Fruit fly (Drosophila melanogaster) whole organism, embryonic: ENCODE results near the gene Nepl13.
A peak's percentile ranks its signal among the peaks of the same experiment; 100 is the strongest.

Experiments
- Antp ChIP-seq: fragments of 200-800 bp; sonication (Bioruptor generic); optimal IDR thresholded peaks from 3 replicates; lab custom pipeline; 2016; ENCODE audit warnings: missing biosample characterization, missing genetic modification characterization
- Atf-2 ChIP-seq: fragments of 200-800 bp; sonication (Bioruptor generic); optimal IDR thresholded peaks from 2 replicates; lab custom pipeline; 2016; ENCODE audit warnings: missing biosample characterization, missing genetic modification characterization
- Awh ChIP-seq: fragments of 200-800 bp; sonication (Bioruptor generic); IDR thresholded peaks from 2 replicates; pipeline ENCODE4, ENCODE4 v1.3.6; 2022; ENCODE audit warnings: missing biosample characterization, missing genetic modification characterization
- CG11560 ChIP-seq: fragments of 200-800 bp; sonication (Bioruptor generic); IDR thresholded peaks from 3 replicates; pipeline ENCODE4 v1.3.6; 2022; ENCODE audit warnings: missing biosample characterization, missing genetic modification characterization
- CG1233 ChIP-seq: fragments of 200-800 bp; sonication (Bioruptor generic); optimal IDR thresholded peaks from 4 replicates; lab custom pipeline; 2018; ENCODE audit warnings: missing biosample characterization, mild to moderate bottlenecking, missing genetic modification characterization
- CG13894 ChIP-seq: fragments of 200-800 bp; sonication (Bioruptor generic); optimal IDR thresholded peaks from 3 replicates; lab custom pipeline; 2018; ENCODE audit warnings: missing biosample characterization, mild to moderate bottlenecking, missing genetic modification characterization, moderate library complexity
- CG14050 ChIP-seq: fragments of 200-800 bp; sonication (Bioruptor generic); IDR thresholded peaks from 3 replicates; pipeline ENCODE4 v1.3.6; 2022; ENCODE audit warnings: missing biosample characterization, missing genetic modification characterization
- CG14441 ChIP-seq: fragments of 200-800 bp; sonication (Bioruptor generic); IDR thresholded peaks from 2 replicates; pipeline ENCODE4 v1.3.6; 2022; ENCODE audit warnings: missing biosample characterization, missing genetic modification characterization
- CG15011 ChIP-seq: fragments of 200-800 bp; sonication (Bioruptor generic); optimal IDR thresholded peaks from 3 replicates; lab custom pipeline; 2018; ENCODE audit warnings: missing biosample characterization, mild to moderate bottlenecking, missing genetic modification characterization
- CG1603 ChIP-seq: fragments of 200-800 bp; sonication (Bioruptor generic); optimal IDR thresholded peaks from 2 replicates; lab custom pipeline; 2019; ENCODE audit warnings: missing biosample characterization, mild to moderate bottlenecking, missing genetic modification characterization, moderate library complexity
- CG17361 ChIP-seq: fragments of 200-800 bp; sonication (Bioruptor generic); IDR thresholded peaks from 3 replicates; pipeline ENCODE4 v1.3.6; 2022; ENCODE audit warnings: missing biosample characterization, missing genetic modification characterization
- CG17385 ChIP-seq: fragments of 200-800 bp; sonication (Bioruptor generic); optimal IDR thresholded peaks from 3 replicates; lab custom pipeline; 2018; ENCODE audit warnings: missing biosample characterization, mild to moderate bottlenecking, missing genetic modification characterization
- CG18764 ChIP-seq: fragments of 200-800 bp; sonication (Bioruptor generic); optimal IDR thresholded peaks from 3 replicates; lab custom pipeline; 2016; ENCODE audit warnings: missing biosample characterization, missing genetic modification characterization
- CG2129 ChIP-seq: fragments of 200-800 bp; sonication (Bioruptor generic); IDR thresholded peaks from 2 replicates; pipeline ENCODE4 v1.3.6; 2022; ENCODE audit warnings: missing biosample characterization, missing genetic modification characterization; ENCODE audit not compliant: partially characterized antibody
- CG2199 ChIP-seq: fragments of 200-800 bp; sonication (Bioruptor generic); IDR thresholded peaks from 3 replicates; pipeline ENCODE4 v1.3.6; 2022; ENCODE audit warnings: missing biosample characterization, missing genetic modification characterization
- CG2889 ChIP-seq: fragments of 200-800 bp; sonication (Bioruptor generic); IDR thresholded peaks from 3 replicates; pipeline ENCODE4 v1.3.6; 2022; ENCODE audit warnings: missing biosample characterization, missing genetic modification characterization
- CG3407 ChIP-seq: fragments of 200-800 bp; sonication (Bioruptor generic); optimal IDR thresholded peaks from 2 replicates; lab custom pipeline; 2018; ENCODE audit warnings: missing biosample characterization, mild to moderate bottlenecking, missing genetic modification characterization
- CG34422 ChIP-seq: fragments of 200-800 bp; sonication (Bioruptor generic); IDR thresholded peaks from 3 replicates; pipeline ENCODE4 v1.3.6; 2022; ENCODE audit warnings: missing biosample characterization, missing genetic modification characterization
- CG6813 ChIP-seq: fragments of 200-800 bp; sonication (Bioruptor generic); optimal IDR thresholded peaks from 2 replicates; lab custom pipeline; 2017; ENCODE audit warnings: missing biosample characterization, missing genetic modification characterization, mild to moderate bottlenecking, moderate library complexity, missing genetic modification reagents
- CG7372 ChIP-seq: fragments of 200-800 bp; sonication (Bioruptor generic); IDR thresholded peaks from 2 replicates; pipeline ENCODE4 v1.3.6; 2022; ENCODE audit warnings: missing biosample characterization, missing genetic modification characterization
- CrebB ChIP-seq: fragments of 200-800 bp; sonication (Bioruptor generic); optimal IDR thresholded peaks from 3 replicates; lab custom pipeline; 2018; ENCODE audit warnings: missing biosample characterization, mild to moderate bottlenecking, missing genetic modification characterization
- Dek ChIP-seq: fragments of 200-800 bp; sonication (Bioruptor generic); optimal IDR thresholded peaks from 3 replicates; lab custom pipeline; 2019; ENCODE audit warnings: missing biosample characterization, mild to moderate bottlenecking, missing genetic modification characterization, moderate library complexity
- Drgx ChIP-seq: fragments of 200-800 bp; sonication (Bioruptor generic); IDR thresholded peaks from 2 replicates; pipeline ENCODE4 v1.3.6; 2022; ENCODE audit warnings: missing biosample characterization, missing genetic modification characterization
- Eip74EF ChIP-seq, 2 experiments: fragments of 200-800 bp in 1 of 2; fragments of >200 bp in 1 of 2; sonication (Bioruptor generic) in 1 of 2; optimal IDR thresholded peaks; 2 replicates each; lab custom pipeline; 2017 to 2019; ENCODE audit warnings: missing biosample characterization in 2 of 2, missing genetic modification characterization in 2 of 2, mild to moderate bottlenecking in 1 of 2, moderate library complexity in 1 of 2
- Mes4 ChIP-seq: fragments of 200-800 bp; sonication (Bioruptor generic); optimal IDR thresholded peaks from 2 replicates; lab custom pipeline; 2016; ENCODE audit warnings: missing biosample characterization, missing genetic modification characterization
- Nf-YB ChIP-seq: fragments of 200-800 bp; sonication (Bioruptor generic); optimal IDR thresholded peaks from 3 replicates; lab custom pipeline; 2019; ENCODE audit warnings: missing biosample characterization, mild to moderate bottlenecking, missing genetic modification characterization, moderate library complexity
- Rx ChIP-seq: fragments of 200-800 bp; sonication (Bioruptor generic); IDR thresholded peaks from 2 replicates; pipeline ENCODE4 v1.3.6; 2022; ENCODE audit warnings: missing biosample characterization, missing genetic modification characterization
- ac ChIP-seq: fragments of 200-800 bp; sonication (Bioruptor generic); optimal IDR thresholded peaks from 3 replicates; lab custom pipeline; 2017; ENCODE audit warnings: missing biosample characterization, mild to moderate bottlenecking, missing genetic modification characterization
- amos ChIP-seq: fragments of 200-800 bp; sonication (Bioruptor generic); IDR thresholded peaks from 2 replicates; pipeline ENCODE4 v1.3.6; 2022; ENCODE audit warnings: missing biosample characterization, missing genetic modification characterization; ENCODE audit not compliant: partially characterized antibody
- ap ChIP-seq: fragments of 200-800 bp; sonication (Bioruptor generic); IDR thresholded peaks from 2 replicates; pipeline ENCODE4 v1.3.6; 2022; ENCODE audit warnings: missing biosample characterization, missing genetic modification characterization
- bab2 ChIP-seq: fragments of 200-800 bp; sonication (Bioruptor generic); optimal IDR thresholded peaks from 2 replicates; lab custom pipeline; 2016; ENCODE audit warnings: missing biosample characterization, missing genetic modification characterization
- bbx ChIP-seq: fragments of 200-800 bp; sonication (Bioruptor generic); IDR thresholded peaks from 2 replicates; pipeline ENCODE4 v1.3.6; 2022; ENCODE audit warnings: missing biosample characterization, missing genetic modification characterization; ENCODE audit not compliant: partially characterized antibody
- ci ChIP-seq: fragments of 200-800 bp; sonication (Bioruptor generic); IDR thresholded peaks from 3 replicates; pipeline ENCODE4 v1.3.6; 2022; ENCODE audit warnings: missing biosample characterization, missing genetic modification characterization
- crc ChIP-seq: fragments of 200-800 bp; sonication (Bioruptor generic); optimal IDR thresholded peaks from 2 replicates; lab custom pipeline; 2016; ENCODE audit warnings: missing biosample characterization, missing genetic modification characterization
- crol ChIP-seq: fragments of 200-800 bp; sonication (Bioruptor generic); IDR thresholded peaks from 2 replicates; pipeline ENCODE4 v1.3.6; 2022; ENCODE audit warnings: missing biosample characterization, missing genetic modification characterization
- da ChIP-seq: fragments of 200-800 bp; sonication (Bioruptor generic); optimal IDR thresholded peaks from 2 replicates; lab custom pipeline; 2016; ENCODE audit warnings: missing biosample characterization, missing genetic modification characterization
- dm ChIP-seq: fragments of 200-800 bp; sonication (Bioruptor generic); optimal IDR thresholded peaks from 3 replicates; lab custom pipeline; 2016; ENCODE audit warnings: missing biosample characterization, missing genetic modification characterization
- en ChIP-seq: fragments of 200-800 bp; sonication (Bioruptor generic); optimal IDR thresholded peaks from 2 replicates; lab custom pipeline; 2016; ENCODE audit warnings: missing biosample characterization, missing genetic modification characterization
- ftz-f1 ChIP-seq: fragments of 200-800 bp; sonication (Bioruptor generic); optimal IDR thresholded peaks from 2 replicates; lab custom pipeline; 2016; ENCODE audit warnings: missing biosample characterization, missing genetic modification characterization
- jumu ChIP-seq: fragments of 200-800 bp; sonication (Bioruptor generic); optimal IDR thresholded peaks from 3 replicates; lab custom pipeline; 2016; ENCODE audit warnings: missing biosample characterization, missing genetic modification characterization
- nerfin-1 ChIP-seq: fragments of 200-800 bp; sonication (Bioruptor generic); optimal IDR thresholded peaks from 3 replicates; lab custom pipeline; 2019; ENCODE audit warnings: missing biosample characterization, mild to moderate bottlenecking, missing genetic modification characterization, moderate library complexity
- peb ChIP-seq: fragments of 200-800 bp; sonication (Bioruptor generic); IDR thresholded peaks from 2 replicates; pipeline ENCODE4 v1.3.6; 2022; ENCODE audit warnings: missing biosample characterization, missing genetic modification characterization
- seq ChIP-seq: fragments of 200-800 bp; sonication (Bioruptor generic); IDR thresholded peaks from 2 replicates; pipeline ENCODE4 v1.3.6; 2022; ENCODE audit warnings: missing biosample characterization, missing genetic modification characterization
- slbo ChIP-seq: fragments of 200-800 bp; sonication (Bioruptor generic); IDR thresholded peaks from 2 replicates; pipeline ENCODE4 v1.3.6; 2022; ENCODE audit warnings: missing biosample characterization, missing genetic modification characterization
- sr ChIP-seq: fragments of 200-800 bp; sonication (Bioruptor generic); IDR thresholded peaks from 3 replicates; pipeline ENCODE4 v1.3.6; 2022; ENCODE audit warnings: missing biosample characterization, missing genetic modification characterization
- vnd ChIP-seq: fragments of 200-800 bp; sonication (Bioruptor generic); IDR thresholded peaks from 3 replicates; pipeline ENCODE4 v1.3.6; 2022; ENCODE audit warnings: missing biosample characterization, missing genetic modification characterization; ENCODE audit not compliant: partially characterized antibody
- vvl ChIP-seq: fragments of 200-800 bp; sonication (Bioruptor generic); IDR thresholded peaks from 2 replicates; pipeline ENCODE4 v1.3.6; 2022; ENCODE audit warnings: missing biosample characterization, missing genetic modification characterization
- z ChIP-seq: fragments of 200-800 bp; sonication (Bioruptor generic); IDR thresholded peaks from 3 replicates; pipeline ENCODE4 v1.3.6; 2022; ENCODE audit warnings: missing biosample characterization, missing genetic modification characterization
- zfh1 ChIP-seq: fragments of 200-800 bp; sonication (Bioruptor generic); IDR thresholded peaks from 3 replicates; pipeline ENCODE4 v1.3.6; 2022; ENCODE audit warnings: missing biosample characterization, missing genetic modification characterization
- zfh2 ChIP-seq: fragments of 200-800 bp; sonication (Bioruptor generic); optimal IDR thresholded peaks from 2 replicates; lab custom pipeline; 2016; ENCODE audit warnings: missing biosample characterization, missing genetic modification characterization

Gene Nepl13

DNA sequence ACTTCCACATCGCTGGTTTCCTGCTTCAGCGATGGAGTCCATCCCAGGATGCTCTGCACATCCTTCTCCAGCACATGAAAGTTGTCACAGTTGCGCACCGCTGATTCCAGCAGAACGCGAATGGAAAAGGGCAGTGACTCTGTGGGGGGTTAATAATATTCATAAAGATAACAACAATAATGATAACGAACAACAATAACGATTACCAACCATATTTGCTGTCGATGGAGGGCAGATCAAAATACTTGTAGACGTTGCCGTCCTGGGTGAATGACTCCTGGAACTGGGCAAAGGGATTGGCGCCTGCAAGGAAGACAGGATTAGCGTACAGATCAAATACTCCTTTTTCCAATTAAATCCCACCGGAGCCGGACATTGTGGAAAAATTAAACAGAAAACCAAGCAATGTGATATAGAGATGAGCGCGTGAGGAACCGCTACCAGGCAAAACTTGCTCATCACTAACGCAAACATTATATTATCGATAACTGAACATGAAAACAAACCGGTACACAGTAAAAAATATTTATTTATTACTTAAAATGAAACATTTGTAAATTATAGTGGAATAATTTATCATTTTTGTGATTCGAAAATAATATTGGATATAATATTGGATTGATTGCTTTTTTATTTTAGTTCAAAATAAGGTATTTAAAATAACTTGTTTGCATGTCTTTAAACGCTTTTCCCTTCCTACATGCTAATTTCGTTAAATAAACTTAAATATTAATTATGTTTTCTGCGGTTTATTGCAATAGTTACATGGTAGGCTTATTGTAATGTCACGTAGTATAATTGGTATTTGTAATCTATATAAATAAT is 36.5 kb downstream of the Nepl13 start, which contains the start of gene Irp-1A (continued):
- no peak for TF ChIP-seq CG11560
- peak; percentile 86 for TF ChIP-seq slbo (GFP tag; lab: Robert Waterston, UW)
- no peak for TF ChIP-seq Mes4
- peak; percentile 71 for TF ChIP-seq CG2129 (GFP tag; lab: Robert Waterston, UW)
- no peak for TF ChIP-seq crc (GFP tag; lab: Kevin White, UChicago)
- no peak for TF ChIP-seq da (GFP tag; lab: Kevin White, UChicago)
- peak; percentile 41 for TF ChIP-seq CG1233 (GFP tag; lab: Kevin White, UChicago)
- TF ChIP-seq CG14441 (GFP tag; lab: Robert Waterston, UW): peak; percentile 64
- no peak for TF ChIP-seq ftz-f1
- TF ChIP-seq ci (GFP tag; lab: Robert Waterston, UW): peak; percentile 82
- TF ChIP-seq bab2 (GFP tag; lab: Kevin White, UChicago): peak; percentile 3
- TF ChIP-seq sr: no peak
- peak; percentile 54 for TF ChIP-seq CrebB (tag; lab: Kevin White, UChicago)
- TF ChIP-seq Dek (tag; lab: Kevin White, UChicago): peak; percentile 80
- no peak for TF ChIP-seq crol (GFP tag; lab: Robert Waterston, UW)
- no peak for TF ChIP-seq CG2199 (GFP tag; lab: Robert Waterston, UW)
- peak; percentile 90 for TF ChIP-seq vvl (GFP tag; lab: Robert Waterston, UW)
- TF ChIP-seq CG18764 (GFP tag; lab: Kevin White, UChicago): peak; percentile 64
- TF ChIP-seq z: no peak
- peak; percentile 73 for TF ChIP-seq CG17385 (GFP tag; lab: Kevin White, UChicago)
- TF ChIP-seq CG17361: peak; percentile 87
- TF ChIP-seq peb: peak; percentile 32; the same call in 1 of the 2 replicates
- TF ChIP-seq CG7372 (GFP tag; lab: Robert Waterston, UW): peak; percentile 57; the same call in 1 of the 2 replicates
- peak; percentile 66 for TF ChIP-seq nerfin-1 (tag; lab: Kevin White, UChicago)
- TF ChIP-seq CG2889: no peak
- TF ChIP-seq vnd (GFP tag; lab: Robert Waterston, UW): peak; percentile 74; the same call in 2 of the 3 replicates
- no peak for TF ChIP-seq jumu (GFP tag; lab: Kevin White, UChicago)
- TF ChIP-seq Nf-YB (GFP tag; lab: Kevin White, UChicago): peak; percentile 65
- TF ChIP-seq CG3407 (GFP tag; lab: Kevin White, UChicago): peak; percentile 44
- TF ChIP-seq CG13894 (tag; lab: Kevin White, UChicago): peak; percentile 81
- TF ChIP-seq CG15011 (GFP tag; lab: Kevin White, UChicago): peak; percentile 40
- TF ChIP-seq seq: no peak
- TF ChIP-seq zfh2: peak; percentile 14
- no peak for TF ChIP-seq ac (GFP tag; lab: Kevin White, UChicago)
- TF ChIP-seq CG14050: peak; percentile 36; the same call in 1 of the 3 replicates
- no peak for TF ChIP-seq en (GFP tag; lab: Kevin White, UChicago)
- TF ChIP-seq zfh1 (GFP tag; lab: Robert Waterston, UW): peak; percentile 51; the same call in 1 of the 3 replicates
- TF ChIP-seq CG1603 (tag; lab: Kevin White, UChicago): peak; percentile 61
- peak; percentile 86 for TF ChIP-seq CG34422 (GFP tag; lab: Robert Waterston, UW)
- TF ChIP-seq Drgx: peak; percentile 68
- no peak for TF ChIP-seq Atf-2 (GFP tag; lab: Kevin White, UChicago)
- no peak for TF ChIP-seq Rx (GFP tag; lab: Robert Waterston, UW)
- TF ChIP-seq ap (GFP tag; lab: Robert Waterston, UW): peak; percentile 58
- TF ChIP-seq Awh (GFP tag; lab: Robert Waterston, UW): peak; percentile 71
- TF ChIP-seq amos (GFP tag; lab: Robert Waterston, UW): peak; percentile 85
- peak; percentile 52 for TF ChIP-seq CG6813
- TF ChIP-seq Eip74EF (GFP tag; optimal IDR thresholded peaks at IDR 0.05; lab: Kevin White, UChicago): peak in 1 of 2 experiments; percentile 73
- peak; percentile 35 for TF ChIP-seq dm (GFP tag; lab: Kevin White, UChicago)
- TF ChIP-seq bbx (GFP tag; lab: Robert Waterston, UW): peak; percentile 82
- peak; percentile 19 for TF ChIP-seq Antp (GFP tag; lab: Kevin White, UChicago)
